Fruit fly (Drosophila melanogaster): ENCODE data around the gene ATPsynCF6.

ATPsynCF6 gene

DNA sequence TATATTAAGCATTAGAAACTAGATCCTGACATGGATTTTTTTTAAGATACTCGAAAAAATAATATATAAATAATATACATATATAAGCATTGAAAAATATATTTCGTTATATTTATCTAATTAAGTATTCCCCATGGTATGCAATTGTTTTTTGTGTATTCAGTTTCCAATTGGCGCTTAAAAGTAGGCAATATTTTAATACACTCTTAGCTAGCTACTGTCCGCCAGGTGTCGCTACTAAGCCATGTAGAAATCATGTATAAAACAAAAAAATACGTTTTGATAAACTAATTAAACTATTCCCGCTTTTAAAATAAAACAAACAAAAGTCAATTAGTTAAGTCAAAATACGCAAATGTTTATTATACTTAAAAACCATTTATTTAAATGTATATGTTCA lies 24.6 kb downstream of the ATPsynCF6 start (continued):
- peak; percentile 71 for TF ChIP-seq Sox100B (GFP tag; optimal IDR thresholded peaks at IDR 0.05)
- no peak for TF ChIP-seq tx (GFP tag; optimal IDR thresholded peaks at IDR 0.05)
- no peak for TF ChIP-seq chm (GFP tag; IDR thresholded peaks at IDR 0.05)
- TF ChIP-seq Optix (GFP tag; IDR thresholded peaks at IDR 0.05), result no peak
- TF ChIP-seq Jarid2 (GFP tag; optimal IDR thresholded peaks at IDR 0.05), result peak; percentile 74
- no peak for TF ChIP-seq CG31365 (tag; optimal IDR thresholded peaks at IDR 0.05)
- peak; percentile 21 to 60 for TF ChIP-seq dpn (GFP tag; optimal IDR thresholded peaks at IDR 0.05)
- TF ChIP-seq CG10462 (GFP tag; optimal IDR thresholded peaks at IDR 0.05), result peak; percentile 48
- TF ChIP-seq CG12769 (tag; optimal IDR thresholded peaks at IDR 0.05), result no peak
- no peak for TF ChIP-seq CG6175 (GFP tag; IDR thresholded peaks at IDR 0.05)
- TF ChIP-seq br (optimal IDR thresholded peaks at IDR 0.05), result no peak
- no peak for TF ChIP-seq lola (GFP tag; optimal IDR thresholded peaks at IDR 0.05)
- TF ChIP-seq Lhr (GFP tag; optimal IDR thresholded peaks at IDR 0.05), result peak; percentile 57
- TF ChIP-seq lmd (GFP tag; IDR thresholded peaks at IDR 0.05), result no peak; the same call in 1 of the 2 replicates
- TF ChIP-seq CG4282 (GFP tag; optimal IDR thresholded peaks at IDR 0.05), result no peak
- TF ChIP-seq CG13123 (GFP tag; optimal IDR thresholded peaks at IDR 0.05), result peak; percentile 17
- no peak for TF ChIP-seq CG17328 (GFP tag; IDR thresholded peaks at IDR 0.05)
- no peak for TF ChIP-seq Abd-B (GFP tag; optimal IDR thresholded peaks at IDR 0.05)
- TF ChIP-seq aop (GFP tag; IDR thresholded peaks at IDR 0.05), result no peak
- no peak for TF ChIP-seq Camta (GFP tag; optimal IDR thresholded peaks at IDR 0.05)
- TF ChIP-seq Atf6 (GFP tag; IDR thresholded peaks at IDR 0.05), result no peak
- TF ChIP-seq NFAT (GFP tag; IDR thresholded peaks at IDR 0.05), result peak; percentile 17; the same call in 1 of the 2 replicates
- no peak for TF ChIP-seq CG1792 (GFP tag; optimal IDR thresholded peaks at IDR 0.05)
- peak; percentile 48 for TF ChIP-seq CG10209 (GFP tag; optimal IDR thresholded peaks at IDR 0.05)
- no peak for TF ChIP-seq ac (GFP tag; optimal IDR thresholded peaks at IDR 0.05)
- 0 out of 3 replicates have a peak, but pooled peaks have one; percentile 13 for TF ChIP-seq tgo (GFP tag; IDR thresholded peaks at IDR 0.05)
- TF ChIP-seq CG30431 (GFP tag; optimal IDR thresholded peaks at IDR 0.05), result no peak
- TF ChIP-seq corto (GFP tag; optimal IDR thresholded peaks at IDR 0.05), result no peak
- TF ChIP-seq Gsc (GFP tag; IDR thresholded peaks at IDR 0.05), result no peak
- no peak for TF ChIP-seq unc-4 (GFP tag; IDR thresholded peaks at IDR 0.05; ENCODE audit: partially characterized antibody)
- TF ChIP-seq Xrp1 (GFP tag; IDR thresholded peaks at IDR 0.05), result peak; percentile 75
- TF ChIP-seq CG17568 (GFP tag; optimal IDR thresholded peaks at IDR 0.05), result peak; percentile 69
- no peak for TF ChIP-seq CG15011 (GFP tag; optimal IDR thresholded peaks at IDR 0.05)
- peak in 1 of 2 experiments; percentile 51 for TF ChIP-seq Pdp1 (GFP tag; optimal IDR thresholded peaks at IDR 0.05)
- TF ChIP-seq ham (GFP tag; IDR thresholded peaks at IDR 0.05), result no peak
- no peak for TF ChIP-seq D (optimal IDR thresholded peaks at IDR 0.05)
- peak; percentile 51 for TF ChIP-seq D (GFP tag; optimal IDR thresholded peaks at IDR 0.05)
- peak; percentile 7 for TF ChIP-seq CG30020 (tag; optimal IDR thresholded peaks at IDR 0.05)
- peak; percentile 60 for TF ChIP-seq nerfin-1 (tag; optimal IDR thresholded peaks at IDR 0.05)
- no peak for TF ChIP-seq Bteb2 (GFP tag; optimal IDR thresholded peaks at IDR 0.05)
- peak; percentile 27 for TF ChIP-seq mirr (GFP tag; optimal IDR thresholded peaks at IDR 0.05)
- TF ChIP-seq CG10431 (GFP tag; optimal IDR thresholded peaks at IDR 0.05), result peak; percentile 57
- TF ChIP-seq Ets97D (GFP tag; optimal IDR thresholded peaks at IDR 0.05), result no peak
- TF ChIP-seq slp2 (GFP tag; optimal IDR thresholded peaks at IDR 0.05), result no peak
- no peak for TF ChIP-seq Stat92E (GFP tag; optimal IDR thresholded peaks at IDR 0.05)
- TF ChIP-seq hb (GFP tag; IDR thresholded peaks at IDR 0.05; ENCODE audit: partially characterized antibody), result no peak
- TF ChIP-seq HLHmδ (GFP tag; optimal IDR thresholded peaks at IDR 0.05), result no peak
- no peak for TF ChIP-seq kay (GFP tag; optimal IDR thresholded peaks at IDR 0.05)
- no peak for TF ChIP-seq CG17612 (GFP tag; IDR thresholded peaks at IDR 0.05)
- TF ChIP-seq Usf (GFP tag; optimal IDR thresholded peaks at IDR 0.05), result no peak
- TF ChIP-seq CG33213 (GFP tag; optimal IDR thresholded peaks at IDR 0.05), result peak; percentile 64

All from whole organism, embryonic.